Worm (Caenorhabditis elegans) whole organism, young adult: ENCODE data around the gene Y4C6B.3.

Experiments used
- athp-1 ChIP-seq: sonication (generic microtip); optimal IDR thresholded peaks from 2 replicates; lab custom pipeline; 2017; ENCODE audit warnings: mild to moderate bottlenecking, missing genetic modification characterization, missing compliant biosample characterization
- dpl-1 ChIP-seq: fragments of 150-350 bp; optimal IDR thresholded peaks from 2 replicates; lab custom pipeline; 2014; ENCODE audit warnings: missing biosample characterization, missing genetic modification reagents, missing genetic modification characterization
- mel-28 ChIP-seq: sonication (generic microtip); optimal IDR thresholded peaks from 2 replicates; lab custom pipeline; 2016; ENCODE audit warnings: borderline replicate concordance, mild to moderate bottlenecking, missing genetic modification characterization, missing compliant biosample characterization
- nfyb-1 ChIP-seq: fragments of 200-800 bp; sonication (Bioruptor generic); IDR thresholded peaks from 2 replicates; pipeline ENCODE4 v1.3.6; 2022; ENCODE audit warnings: missing genetic modification reagents, missing genetic modification characterization, missing compliant biosample characterization

DNA sequence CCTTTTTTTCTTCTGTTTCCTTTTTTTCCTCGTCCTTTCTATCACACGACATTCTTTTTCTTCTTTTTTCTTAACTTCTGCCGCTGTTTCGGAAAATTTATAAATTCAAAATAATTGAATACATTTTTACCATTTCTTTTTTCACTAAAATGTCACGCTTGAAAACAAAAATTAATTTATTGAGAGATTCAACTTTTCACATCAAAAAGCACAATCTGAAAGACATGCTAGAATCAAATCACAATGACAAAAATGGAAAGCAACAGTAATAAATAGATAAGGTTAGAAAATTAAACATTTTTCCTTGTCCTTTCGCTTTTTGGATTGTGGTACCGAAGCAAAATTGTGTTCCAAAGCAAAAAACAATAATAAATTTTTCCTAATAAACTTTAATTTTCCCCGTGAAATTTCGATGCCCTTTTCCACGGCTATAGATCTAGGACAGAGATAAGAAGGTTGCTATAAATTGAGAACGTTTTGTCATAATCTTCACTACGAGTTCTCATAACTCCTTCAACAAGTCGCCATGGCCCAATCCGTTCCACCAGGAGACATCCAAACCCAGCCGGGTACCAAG is 34.8 kb upstream of the Y4C6B.3 start, which contains the start of the genes ZK354.6 and msp-113:
- TF ChIP-seq dpl-1 (GFP tag; lab: Kevin White, UChicago) (no peak), mel-28 (tag; lab: Kevin White, UChicago) (no peak), athp-1 (tag; lab: Kevin White, UChicago) (no peak), nfyb-1 (GFP tag; lab: Robert Waterston, UW) (no peak)
